Fruit fly (Drosophila melanogaster) whole organism, embryonic: ENCODE measurements around the gene CG11980.

Experiments
- CG11398 ChIP-seq: fragments of 200-800 bp; sonication (Bioruptor generic); optimal IDR thresholded peaks from 2 replicates; lab custom pipeline; 2016; ENCODE audit warnings: missing biosample characterization, missing genetic modification characterization
- CG11560 ChIP-seq: fragments of 200-800 bp; sonication (Bioruptor generic); IDR thresholded peaks from 3 replicates; pipeline ENCODE4 v1.3.6; 2022; ENCODE audit warnings: missing biosample characterization, missing genetic modification characterization
- CG11723 ChIP-seq: fragments of 200-800 bp; sonication (Bioruptor generic); optimal IDR thresholded peaks from 2 replicates; lab custom pipeline; 2017; ENCODE audit warnings: missing biosample characterization, mild to moderate bottlenecking, missing genetic modification characterization
- CG12071 ChIP-seq: fragments of 200-800 bp; sonication (Bioruptor generic); optimal IDR thresholded peaks from 3 replicates; lab custom pipeline; 2018; ENCODE audit warnings: missing biosample characterization, mild to moderate bottlenecking, missing genetic modification characterization
- CG12219 ChIP-seq: fragments of 200-800 bp; sonication (Bioruptor generic); optimal IDR thresholded peaks from 3 replicates; lab custom pipeline; 2018; ENCODE audit warnings: missing biosample characterization, mild to moderate bottlenecking, missing genetic modification characterization
- CG1603 ChIP-seq: fragments of 200-800 bp; sonication (Bioruptor generic); optimal IDR thresholded peaks from 2 replicates; lab custom pipeline; 2019; ENCODE audit warnings: missing biosample characterization, mild to moderate bottlenecking, missing genetic modification characterization, moderate library complexity
- CG17328 ChIP-seq: fragments of 200-800 bp; sonication (Bioruptor generic); IDR thresholded peaks from 2 replicates; pipeline ENCODE4 v1.3.6; 2022; ENCODE audit warnings: missing biosample characterization, missing genetic modification characterization
- CG17361 ChIP-seq: fragments of 200-800 bp; sonication (Bioruptor generic); IDR thresholded peaks from 3 replicates; pipeline ENCODE4 v1.3.6; 2022; ENCODE audit warnings: missing biosample characterization, missing genetic modification characterization
- CG2202 ChIP-seq: fragments of 200-800 bp; sonication (Bioruptor generic); optimal IDR thresholded peaks from 2 replicates; lab custom pipeline; 2018; ENCODE audit warnings: missing biosample characterization, mild to moderate bottlenecking, missing genetic modification characterization
- CG2678 ChIP-seq: fragments of 200-800 bp; sonication (Bioruptor generic); optimal IDR thresholded peaks from 3 replicates; lab custom pipeline; 2019; ENCODE audit warnings: missing biosample characterization, mild to moderate bottlenecking, missing genetic modification characterization, moderate library complexity
- CG32532 ChIP-seq: fragments of 200-800 bp; sonication (Bioruptor generic); IDR thresholded peaks from 2 replicates; pipeline ENCODE4 v1.3.6; 2022; ENCODE audit warnings: missing biosample characterization, missing genetic modification characterization
- CG33557 ChIP-seq: fragments of 200-800 bp; sonication (Bioruptor generic); optimal IDR thresholded peaks from 2 replicates; lab custom pipeline; 2019; ENCODE audit warnings: missing biosample characterization, mild to moderate bottlenecking, missing genetic modification characterization, moderate library complexity
- CG4404 ChIP-seq: fragments of 200-800 bp; sonication (Bioruptor generic); IDR thresholded peaks from 2 replicates; pipeline ENCODE4 v1.3.6; 2022; ENCODE audit warnings: missing biosample characterization, missing genetic modification characterization
- CG9215 ChIP-seq: fragments of 200-800 bp; sonication (Bioruptor generic); IDR thresholded peaks from 2 replicates; pipeline ENCODE4 v1.3.6; 2022; ENCODE audit warnings: missing biosample characterization, missing genetic modification characterization
- Camta ChIP-seq: fragments of 200-800 bp; sonication (Bioruptor generic); optimal IDR thresholded peaks from 2 replicates; lab custom pipeline; 2016; ENCODE audit warnings: missing biosample characterization, missing genetic modification characterization
- CoRest ChIP-seq: fragments of 200-800 bp; sonication (Bioruptor generic); optimal IDR thresholded peaks from 3 replicates; lab custom pipeline; 2018; ENCODE audit warnings: missing biosample characterization, mild to moderate bottlenecking, missing genetic modification characterization, moderate library complexity
- Doc3 ChIP-seq: fragments of 200-800 bp; sonication (Bioruptor generic); IDR thresholded peaks from 3 replicates; pipeline ENCODE4 v1.3.6; 2022; ENCODE audit warnings: missing biosample characterization, missing genetic modification characterization; ENCODE audit not compliant: partially characterized antibody
- Elba2 ChIP-seq: fragments of 200-800 bp; sonication (Bioruptor generic); optimal IDR thresholded peaks from 3 replicates; lab custom pipeline; 2016; ENCODE audit warnings: missing biosample characterization, missing genetic modification characterization
- HLH4C ChIP-seq: fragments of 200-800 bp; sonication (Bioruptor generic); IDR thresholded peaks from 3 replicates; pipeline ENCODE4 v1.3.6; 2022; ENCODE audit warnings: missing biosample characterization, missing genetic modification characterization; ENCODE audit not compliant: partially characterized antibody
- HmgD ChIP-seq: fragments of 200-800 bp; sonication (Bioruptor generic); optimal IDR thresholded peaks from 3 replicates; lab custom pipeline; 2016; ENCODE audit warnings: missing biosample characterization, missing genetic modification characterization
- Hmr ChIP-seq: fragments of 200-800 bp; sonication (Bioruptor generic); optimal IDR thresholded peaks from 3 replicates; lab custom pipeline; 2017; ENCODE audit warnings: mild to moderate bottlenecking, missing biosample characterization, missing genetic modification reagents, missing genetic modification characterization
- Hmx ChIP-seq: fragments of 200-800 bp; sonication (Bioruptor generic); optimal IDR thresholded peaks from 2 replicates; lab custom pipeline; 2016; ENCODE audit warnings: missing biosample characterization, missing genetic modification characterization
- ac ChIP-seq: fragments of 200-800 bp; sonication (Bioruptor generic); optimal IDR thresholded peaks from 3 replicates; lab custom pipeline; 2017; ENCODE audit warnings: missing biosample characterization, mild to moderate bottlenecking, missing genetic modification characterization
- bbx ChIP-seq: fragments of 200-800 bp; sonication (Bioruptor generic); IDR thresholded peaks from 2 replicates; pipeline ENCODE4 v1.3.6; 2022; ENCODE audit warnings: missing biosample characterization, missing genetic modification characterization; ENCODE audit not compliant: partially characterized antibody
- bowl ChIP-seq: fragments of 200-800 bp; sonication (Bioruptor generic); IDR thresholded peaks from 2 replicates; pipeline ENCODE4 v1.3.6; 2022; ENCODE audit warnings: missing biosample characterization, missing genetic modification characterization
- br ChIP-seq: fragments of >200 bp; optimal IDR thresholded peaks from 2 replicates; lab custom pipeline; 2017
- caup ChIP-seq: fragments of 200-800 bp; sonication (Bioruptor generic); optimal IDR thresholded peaks from 3 replicates; lab custom pipeline; 2017; ENCODE audit warnings: missing biosample characterization, mild to moderate bottlenecking, missing genetic modification characterization, moderate library complexity; ENCODE audit not compliant: severe bottlenecking
- chm ChIP-seq: fragments of 200-800 bp; sonication (Bioruptor generic); IDR thresholded peaks from 2 replicates; pipeline ENCODE4 v1.3.6; 2022; ENCODE audit warnings: missing biosample characterization, missing genetic modification characterization
- da ChIP-seq: fragments of 200-800 bp; sonication (Bioruptor generic); optimal IDR thresholded peaks from 2 replicates; lab custom pipeline; 2016; ENCODE audit warnings: missing biosample characterization, missing genetic modification characterization
- dan ChIP-seq: fragments of 200-800 bp; sonication (Bioruptor generic); IDR thresholded peaks from 2 replicates; pipeline ENCODE4 v1.3.6; 2022; ENCODE audit warnings: missing biosample characterization, missing genetic modification characterization
- dati ChIP-seq: fragments of 200-800 bp; sonication (Bioruptor generic); IDR thresholded peaks from 2 replicates; pipeline ENCODE4 v1.3.6; 2022; ENCODE audit warnings: missing biosample characterization, missing genetic modification characterization
- ewg ChIP-seq: fragments of 200-800 bp; sonication (Bioruptor generic); optimal IDR thresholded peaks from 3 replicates; lab custom pipeline; 2017; ENCODE audit warnings: mild to moderate bottlenecking, missing biosample characterization, missing genetic modification reagents, missing genetic modification characterization
- exex ChIP-seq: fragments of 200-800 bp; sonication (Bioruptor generic); optimal IDR thresholded peaks from 4 replicates; lab custom pipeline; 2018; ENCODE audit warnings: missing biosample characterization, mild to moderate bottlenecking, missing genetic modification characterization, moderate library complexity
- fd64A ChIP-seq: fragments of 200-800 bp; sonication (Bioruptor generic); optimal IDR thresholded peaks from 3 replicates; lab custom pipeline; 2018; ENCODE audit warnings: missing biosample characterization, mild to moderate bottlenecking, missing genetic modification characterization
- gcm ChIP-seq: fragments of 200-800 bp; sonication (Bioruptor generic); optimal IDR thresholded peaks from 2 replicates; lab custom pipeline; 2019; ENCODE audit warnings: missing biosample characterization, mild to moderate bottlenecking, missing genetic modification characterization, moderate library complexity
- gro ChIP-seq: fragments of 200-800 bp; sonication (Bioruptor generic); optimal IDR thresholded peaks from 2 replicates; lab custom pipeline; 2016; ENCODE audit warnings: missing biosample characterization, missing genetic modification characterization
- gsb ChIP-seq: fragments of 200-800 bp; sonication (Bioruptor generic); IDR thresholded peaks from 2 replicates; pipeline ENCODE4 v1.3.6; 2022; ENCODE audit warnings: missing biosample characterization, missing genetic modification characterization
- hb ChIP-seq: fragments of 200-800 bp; sonication (Bioruptor generic); IDR thresholded peaks from 3 replicates; pipeline ENCODE4 v1.3.6; 2022; ENCODE audit warnings: missing biosample characterization, missing genetic modification characterization; ENCODE audit not compliant: partially characterized antibody
- hkb ChIP-seq, 2 experiments: fragments of 200-800 bp in 1 of 2; fragments of >200 bp in 1 of 2; sonication (Bioruptor generic) in 1 of 2; IDR thresholded peaks in 1 of 2; optimal IDR thresholded peaks in 1 of 2; 2 replicates each; pipeline versions ENCODE4 v1.3.6 to Lab custom; 2017 to 2022; ENCODE audit warnings: missing biosample characterization in 1 of 2, missing genetic modification characterization in 1 of 2
- lilli ChIP-seq: fragments of 200-800 bp; sonication (Bioruptor generic); optimal IDR thresholded peaks from 3 replicates; lab custom pipeline; 2016; ENCODE audit warnings: missing biosample characterization, missing genetic modification characterization
- nerfin-1 ChIP-seq: fragments of 200-800 bp; sonication (Bioruptor generic); optimal IDR thresholded peaks from 3 replicates; lab custom pipeline; 2019; ENCODE audit warnings: missing biosample characterization, mild to moderate bottlenecking, missing genetic modification characterization, moderate library complexity
- pho ChIP-seq: fragments of 200-800 bp; sonication (Bioruptor generic); optimal IDR thresholded peaks from 2 replicates; lab custom pipeline; 2016; ENCODE audit warnings: missing biosample characterization, missing genetic modification characterization
- pnt ChIP-seq: fragments of 200-800 bp; sonication (Bioruptor generic); optimal IDR thresholded peaks from 3 replicates; lab custom pipeline; 2016; ENCODE audit warnings: missing biosample characterization, missing genetic modification characterization
- pzg ChIP-seq: fragments of 200-800 bp; sonication (Bioruptor generic); optimal IDR thresholded peaks from 3 replicates; lab custom pipeline; 2018; ENCODE audit warnings: missing biosample characterization, mild to moderate bottlenecking, missing genetic modification characterization, moderate library complexity
- sens-2 ChIP-seq: fragments of 200-800 bp; sonication (Bioruptor generic); IDR thresholded peaks from 2 replicates; pipeline ENCODE4 v1.3.6; 2022; ENCODE audit warnings: missing biosample characterization, missing genetic modification characterization
- slbo ChIP-seq: fragments of 200-800 bp; sonication (Bioruptor generic); IDR thresholded peaks from 2 replicates; pipeline ENCODE4 v1.3.6; 2022; ENCODE audit warnings: missing biosample characterization, missing genetic modification characterization
- sqz ChIP-seq: fragments of 200-800 bp; sonication (Bioruptor generic); optimal IDR thresholded peaks from 3 replicates; lab custom pipeline; 2018; ENCODE audit warnings: missing biosample characterization, mild to moderate bottlenecking, missing genetic modification characterization
- tgo ChIP-seq: fragments of 200-800 bp; sonication (Bioruptor generic); IDR thresholded peaks from 3 replicates; pipeline ENCODE4 v1.3.6; 2022; ENCODE audit warnings: missing biosample characterization, missing genetic modification characterization
- toy ChIP-seq: fragments of 200-800 bp; sonication (Bioruptor generic); IDR thresholded peaks from 2 replicates; pipeline ENCODE4 v1.3.6; 2022; ENCODE audit warnings: missing biosample characterization, missing genetic modification characterization
- usp ChIP-seq: fragments of >200 bp; optimal IDR thresholded peaks from 2 replicates; lab custom pipeline; 2017; ENCODE audit warnings: missing biosample characterization, missing genetic modification characterization
- zfh1 ChIP-seq: fragments of 200-800 bp; sonication (Bioruptor generic); IDR thresholded peaks from 3 replicates; pipeline ENCODE4 v1.3.6; 2022; ENCODE audit warnings: missing biosample characterization, missing genetic modification characterization

Gene CG11980

dm6 chr3R:8960329-8960728 lies 43.5 kb upstream of the CG11980 start (continued):
- TF ChIP-seq chm (no peak), lilli (GFP tag; lab: Kevin White, UChicago) (no peak), gro (GFP tag; lab: Kevin White, UChicago) (no peak), CG1603 (no peak), slbo (GFP tag; lab: Robert Waterston, UW) (no peak), nerfin-1 (tag; lab: Kevin White, UChicago) (peak; percentile 42), hb (GFP tag; lab: Robert Waterston, UW) (no peak), CG2678 (tag; lab: Kevin White, UChicago) (peak; percentile 77), sens-2 (no peak), tgo (GFP tag; lab: Robert Waterston, UW) (peak; percentile 73; the same call in 2 of the 3 replicates), da (GFP tag; lab: Kevin White, UChicago) (no peak), hkb (optimal IDR thresholded peaks at IDR 0.05; lab: Kevin White, UChicago) (no peak), hkb (GFP tag; IDR thresholded peaks at IDR 0.05; lab: Robert Waterston, UW) (peak; percentile 58), toy (GFP tag; lab: Robert Waterston, UW) (no peak), HLH4C (GFP tag; lab: Robert Waterston, UW) (no peak), bbx (GFP tag; lab: Robert Waterston, UW) (no peak), pho (GFP tag; lab: Kevin White, UChicago) (no peak), Hmx (no peak), CG9215 (GFP tag; lab: Robert Waterston, UW) (no peak), fd64A (GFP tag; lab: Kevin White, UChicago) (no peak), CG11723 (GFP tag; lab: Kevin White, UChicago) (peak; percentile 28), Doc3 (no peak), Camta (GFP tag; lab: Kevin White, UChicago) (no peak), CG32532 (GFP tag; lab: Robert Waterston, UW) (no peak), HmgD (GFP tag; lab: Kevin White, UChicago) (no peak), CG17328 (GFP tag; lab: Robert Waterston, UW) (peak; percentile 48; the same call in 1 of the 2 replicates), sqz (GFP tag; lab: Kevin White, UChicago) (peak; percentile 11), Elba2 (GFP tag; lab: Kevin White, UChicago) (no peak), CG11398 (GFP tag; lab: Kevin White, UChicago) (no peak), dan (GFP tag; lab: Robert Waterston, UW) (no peak), ewg (GFP tag; lab: Kevin White, UChicago) (peak; percentile 48), CG17361 (GFP tag; lab: Robert Waterston, UW) (peak; percentile 77), CG12219 (GFP tag; lab: Kevin White, UChicago) (peak; percentile 32), CG4404 (GFP tag; lab: Robert Waterston, UW) (peak; percentile 26; the same call in 1 of the 2 replicates), gcm (GFP tag; lab: Kevin White, UChicago) (peak; percentile 35), gsb (peak; percentile 33; the same call in 1 of the 2 replicates), CG12071 (GFP tag; lab: Kevin White, UChicago) (no peak), CG11560 (tag; lab: Robert Waterston, UW) (no peak), bowl (GFP tag; lab: Robert Waterston, UW) (no peak), zfh1 (0 out of 3 replicates have a peak, but pooled peaks have one; percentile 28), caup (GFP tag; lab: Kevin White, UChicago) (no peak), exex (tag; lab: Kevin White, UChicago) (no peak), ac (no peak), CoRest (tag; lab: Kevin White, UChicago) (peak; percentile 69), pzg (GFP tag; lab: Kevin White, UChicago) (no peak), CG2202 (no peak), Hmr (GFP tag; lab: Kevin White, UChicago) (peak; percentile 3), usp (GFP tag; lab: Kevin White, UChicago) (no peak), dati (GFP tag; lab: Robert Waterston, UW) (no peak), br (lab: Kevin White, UChicago) (no peak), pnt (no peak), CG33557 (GFP tag; lab: Kevin White, UChicago) (peak; percentile 7)
